Worm (Caenorhabditis elegans) whole organism, young adult: ENCODE data around the gene tost-1.

ENCODE experiments used
- F33H1.4 ChIP-seq: fragments of 200-800 bp; sonication (Bioruptor generic); IDR thresholded peaks from 2 replicates; pipeline ENCODE4 v1.3.6; 2022; ENCODE audit warnings: missing genetic modification reagents, missing genetic modification characterization, missing compliant biosample characterization
- attf-3 ChIP-seq: fragments of 200-800 bp; sonication (Bioruptor generic); conservative IDR thresholded peaks from 2 replicates; pipeline ENCODE4 v1.3.6; 2022; ENCODE audit warnings: missing genetic modification reagents, missing genetic modification characterization, missing compliant biosample characterization
- lag-1 ChIP-seq: fragments of 200-800 bp; sonication (Bioruptor generic); IDR thresholded peaks from 2 replicates; pipeline ENCODE4 v1.3.6; 2022; ENCODE audit warnings: missing genetic modification reagents, missing genetic modification characterization, missing compliant biosample characterization
- pha-4 ChIP-seq: fragments of 150-350 bp; sonication (generic microtip); optimal IDR thresholded peaks from 2 replicates; lab custom pipeline; 2014; ENCODE audit warnings: missing biosample characterization, missing genetic modification reagents, missing genetic modification characterization
- sea-2 ChIP-seq: fragments of 200-800 bp; sonication (Bioruptor generic); IDR thresholded peaks from 2 replicates; pipeline ENCODE4 v1.3.6; 2022; ENCODE audit warnings: missing genetic modification characterization, missing compliant biosample characterization
- snpc-4 ChIP-seq, 5 experiments: fragments of 150-350 bp in 1 of 5; sonication (generic microtip) in 4 of 5; optimal IDR thresholded peaks; 2 replicates each; lab custom pipeline; 2014 to 2018; ENCODE audit warnings: missing genetic modification characterization in 5 of 5, missing biosample characterization in 3 of 5, antibody characterized with exemption in 2 of 5, mild to moderate bottlenecking in 2 of 5, missing compliant biosample characterization in 2 of 5, missing genotype in 2 of 5, moderate library complexity in 2 of 5, missing genetic modification reagents in 1 of 5
- sptf-2 ChIP-seq: fragments of 200-800 bp; sonication (Bioruptor generic); optimal IDR thresholded peaks from 2 replicates; lab custom pipeline; 2018; ENCODE audit warnings: mild to moderate bottlenecking, missing genetic modification characterization, missing compliant biosample characterization
- unc-62 ChIP-seq: fragments of 150-350 bp; optimal IDR thresholded peaks from 2 replicates; lab custom pipeline; 2014; ENCODE audit warnings: missing biosample characterization, missing genetic modification reagents, missing genetic modification characterization
- ztf-6 ChIP-seq: fragments of 200-800 bp; sonication (Bioruptor generic); IDR thresholded peaks from 2 replicates; pipeline ENCODE4 v1.3.6; 2022; ENCODE audit warnings: missing genetic modification reagents, missing genetic modification characterization, missing compliant biosample characterization

- TF ChIP-seq unc-62 (no peak), sptf-2 (GFP tag; lab: Kevin White, UChicago) (no peak), attf-3 (GFP tag; lab: Robert Waterston, UW) (no peak), F33H1.4 (GFP tag; lab: Robert Waterston, UW) (no peak), snpc-4 (GFP tag; optimal IDR thresholded peaks at IDR 0.05; lab: Kevin White, UChicago) (no peak), snpc-4 (tag; optimal IDR thresholded peaks at IDR 0.05; lab: Kevin White, UChicago) (no peak), lag-1 (GFP tag; lab: Robert Waterston, UW) (no peak), sea-2 (GFP tag; lab: Robert Waterston, UW) (no peak), pha-4 (tag; lab: Kevin White, UChicago) (no peak), ztf-6 (GFP tag; lab: Robert Waterston, UW) (no peak)
These were observed 15.0 kb downstream of the tost-1 start, which contains the start of gene coq-8 for ce11 chrIII:4863127-4863526.
